Worm (Caenorhabditis elegans) whole organism, late embryonic: Measurements from ENCODE around the gene srr-4.

Experiments used
- F13H6.1 ChIP-seq: sonication (generic microtip); optimal IDR thresholded peaks from 2 replicates; lab custom pipeline; 2016; ENCODE audit warnings: missing genetic modification characterization, missing compliant biosample characterization
- Y22D7AL.16 ChIP-seq: sonication (generic microtip); optimal IDR thresholded peaks from 2 replicates; lab custom pipeline; 2016; ENCODE audit warnings: missing genetic modification characterization, missing compliant biosample characterization
- ceh-14 ChIP-seq: sonication (generic microtip); optimal IDR thresholded peaks from 2 replicates; lab custom pipeline; 2016; ENCODE audit warnings: missing genotype, missing genetic modification characterization, missing compliant biosample characterization
- ceh-2 ChIP-seq: sonication (generic microtip); optimal IDR thresholded peaks from 2 replicates; lab custom pipeline; 2016; ENCODE audit warnings: missing genotype, missing genetic modification characterization, missing compliant biosample characterization
- ceh-22 ChIP-seq: sonication (generic microtip); optimal IDR thresholded peaks from 2 replicates; lab custom pipeline; 2017; ENCODE audit warnings: missing biosample characterization, missing genetic modification characterization
- ceh-24 ChIP-seq: sonication (generic microtip); optimal IDR thresholded peaks from 2 replicates; lab custom pipeline; 2016; ENCODE audit warnings: mild to moderate bottlenecking, missing genetic modification characterization, missing compliant biosample characterization
- ceh-31 ChIP-seq: sonication (generic microtip); optimal IDR thresholded peaks from 2 replicates; lab custom pipeline; 2016; ENCODE audit warnings: missing genetic modification characterization, missing compliant biosample characterization
- ceh-34 ChIP-seq: sonication (generic microtip); optimal IDR thresholded peaks from 2 replicates; lab custom pipeline; 2016; ENCODE audit warnings: mild to moderate bottlenecking, missing genetic modification characterization, missing compliant biosample characterization
- ceh-45 ChIP-seq: fragments of 200-800 bp; sonication (Bioruptor generic); IDR thresholded peaks from 2 replicates; pipeline ENCODE4 v1.3.6; 2022; ENCODE audit warnings: missing genetic modification reagents, missing genetic modification characterization, missing compliant biosample characterization
- ceh-9 ChIP-seq: sonication (generic microtip); optimal IDR thresholded peaks from 2 replicates; lab custom pipeline; 2016; ENCODE audit warnings: mild to moderate bottlenecking, missing genetic modification characterization, inconsistent platforms, missing compliant biosample characterization
- dmd-4 ChIP-seq: sonication (generic microtip); optimal IDR thresholded peaks from 2 replicates; lab custom pipeline; 2016; ENCODE audit warnings: borderline replicate concordance, missing genetic modification characterization, missing compliant biosample characterization
- elt-2 ChIP-seq: sonication (generic microtip); optimal IDR thresholded peaks from 2 replicates; lab custom pipeline; 2016; ENCODE audit warnings: missing genetic modification reagents, missing genetic modification characterization, missing compliant biosample characterization
- eyg-1 ChIP-seq: sonication (generic microtip); optimal IDR thresholded peaks from 2 replicates; lab custom pipeline; 2016; ENCODE audit warnings: missing genotype, missing genetic modification characterization, missing compliant biosample characterization
- fax-1 ChIP-seq: sonication (generic microtip); optimal IDR thresholded peaks from 2 replicates; lab custom pipeline; 2016; ENCODE audit warnings: missing genotype, missing genetic modification characterization, missing compliant biosample characterization
- fkh-10 ChIP-seq: fragments of 150-350 bp; optimal IDR thresholded peaks from 2 replicates; lab custom pipeline; 2014; ENCODE audit warnings: missing biosample characterization, missing genetic modification reagents, missing genetic modification characterization
- hlh-13 ChIP-seq: fragments of 200-800 bp; sonication (Bioruptor generic); optimal IDR thresholded peaks from 2 replicates; lab custom pipeline; 2018; ENCODE audit warnings: mild to moderate bottlenecking, missing genetic modification characterization, missing compliant biosample characterization
- lin-11 ChIP-seq: fragments of 200-800 bp; sonication (Bioruptor generic); optimal IDR thresholded peaks from 2 replicates; lab custom pipeline; 2018; ENCODE audit warnings: mild to moderate bottlenecking, missing genetic modification characterization, missing compliant biosample characterization
- madf-2 ChIP-seq: sonication (generic microtip); optimal IDR thresholded peaks from 2 replicates; lab custom pipeline; 2017; ENCODE audit warnings: missing genetic modification characterization, missing compliant biosample characterization
- mec-3 ChIP-seq: sonication (generic microtip); optimal IDR thresholded peaks from 2 replicates; lab custom pipeline; 2016; ENCODE audit warnings: borderline replicate concordance, missing genetic modification characterization, missing compliant biosample characterization
- odd-2 ChIP-seq: sonication (generic microtip); optimal IDR thresholded peaks from 2 replicates; lab custom pipeline; 2017; ENCODE audit warnings: antibody characterized with exemption, mild to moderate bottlenecking, missing genetic modification characterization, missing compliant biosample characterization
- pat-9 ChIP-seq: fragments of 200-800 bp; sonication (Bioruptor generic); optimal IDR thresholded peaks from 2 replicates; lab custom pipeline; 2018; ENCODE audit warnings: mild to moderate bottlenecking, missing genetic modification characterization, moderate library complexity, missing compliant biosample characterization
- pha-2 ChIP-seq: sonication (generic microtip); optimal IDR thresholded peaks from 2 replicates; lab custom pipeline; 2017; ENCODE audit warnings: mild to moderate bottlenecking, missing genetic modification characterization, missing compliant biosample characterization
- sox-4 ChIP-seq: sonication (generic microtip); optimal IDR thresholded peaks from 2 replicates; lab custom pipeline; 2017; ENCODE audit warnings: mild to moderate bottlenecking, missing genetic modification characterization, inconsistent platforms, missing compliant biosample characterization
- syd-9 ChIP-seq: sonication (generic microtip); optimal IDR thresholded peaks from 2 replicates; lab custom pipeline; 2016; ENCODE audit warnings: mild to moderate bottlenecking, missing genetic modification characterization, moderate library complexity, missing compliant biosample characterization
- tbx-2 ChIP-seq: sonication (generic microtip); optimal IDR thresholded peaks from 2 replicates; lab custom pipeline; 2016; ENCODE audit warnings: missing genetic modification characterization, missing compliant biosample characterization
- unc-42 ChIP-seq: sonication (generic microtip); optimal IDR thresholded peaks from 2 replicates; lab custom pipeline; 2016; ENCODE audit warnings: missing genotype, missing genetic modification characterization, missing compliant biosample characterization
- unc-86 ChIP-seq: sonication (generic microtip); optimal IDR thresholded peaks from 2 replicates; lab custom pipeline; 2016; ENCODE audit warnings: missing genetic modification characterization, missing compliant biosample characterization
- zip-5 ChIP-seq: sonication (generic microtip); optimal IDR thresholded peaks from 2 replicates; lab custom pipeline; 2016; ENCODE audit warnings: missing genetic modification characterization, missing compliant biosample characterization
- ztf-16 ChIP-seq: sonication (generic microtip); optimal IDR thresholded peaks from 2 replicates; lab custom pipeline; 2017; ENCODE audit warnings: missing genetic modification characterization, missing compliant biosample characterization

The srr-4 gene

ce11 chrV:4983091-4983490, 35.9 kb upstream of the srr-4 start, which contains the start of gene srsx-13:
Gene srsx-13, minus strand, starts transcription at chrV:4983191.
- TF ChIP-seq Y22D7AL.16 = no peak
- no peak for TF ChIP-seq pat-9
- TF ChIP-seq sox-4 (tag; lab: Kevin White, UChicago) = no peak
- TF ChIP-seq madf-2 (tag; lab: Kevin White, UChicago) = no peak
- TF ChIP-seq ceh-14 (tag; lab: Kevin White, UChicago) = no peak
- TF ChIP-seq ceh-45 (GFP tag; lab: Robert Waterston, UW) = no peak
- TF ChIP-seq, all 69 proteins: peak for 0

- no peak for TF ChIP-seq tbx-2 (tag; lab: Kevin White, UChicago)
- TF ChIP-seq eyg-1 = no peak
- no peak for TF ChIP-seq mec-3 (tag; lab: Kevin White, UChicago)
- TF ChIP-seq ceh-22 = no peak
- no peak for TF ChIP-seq unc-86 (tag; lab: Kevin White, UChicago)
- TF ChIP-seq, all 69 proteins: peak for 0
Observed at ce11 chrV:4987097-4987496, 31.9 kb upstream of the srr-4 start, which contains the start of gene ncx-8. Gene ncx-8, minus strand, starts transcription at chrV:4987197.

- TF ChIP-seq lin-11 (tag; lab: Kevin White, UChicago) (no peak), F13H6.1 (tag; lab: Kevin White, UChicago) (no peak), dmd-4 (tag; lab: Kevin White, UChicago) (no peak), sox-4 (tag; lab: Kevin White, UChicago) (no peak), ceh-2 (tag; lab: Kevin White, UChicago) (no peak), pha-2 (no peak), tbx-2 (tag; lab: Kevin White, UChicago) (no peak)
Observed at ce11 chrV:4995155-4995554, 23.9 kb upstream of the srr-4 start, which contains the start of gene ncx-9. Gene ncx-9, minus strand, starts transcription at chrV:4995255.

ce11 chrV:5000406-5000805, 18.6 kb upstream of the srr-4 start, which contains the start of gene ugt-7:
Gene ugt-7, minus strand, starts transcription at chrV:5000566.
- no peak for TF ChIP-seq hlh-13 (GFP tag; lab: Kevin White, UChicago)
- TF ChIP-seq elt-2 (tag; lab: Kevin White, UChicago) = peak; percentile 11

- TF ChIP-seq ztf-16 (tag; lab: Kevin White, UChicago) (no peak), lin-11 (tag; lab: Kevin White, UChicago) (no peak), elt-2 (tag; lab: Kevin White, UChicago) (no peak), odd-2 (tag; lab: Kevin White, UChicago) (no peak), fkh-10 (GFP tag; lab: Kevin White, UChicago) (no peak), fax-1 (tag; lab: Kevin White, UChicago) (no peak), ceh-31 (tag; lab: Kevin White, UChicago) (no peak), ceh-9 (tag; lab: Kevin White, UChicago) (no peak), syd-9 (tag; lab: Kevin White, UChicago) (no peak), zip-5 (no peak), ceh-34 (tag; lab: Kevin White, UChicago) (no peak)
- TF ChIP-seq, all 69 proteins: peak for 0
Observed at ce11 chrV:5001386-5001785, 17.6 kb upstream of the srr-4 start, which contains the start of gene srr-8. Gene srr-8, plus strand, starts transcription at chrV:5001686.

- no peak for TF ChIP-seq F13H6.1 (tag; lab: Kevin White, UChicago)
- peak; percentile 80 for TF ChIP-seq elt-2 (tag; lab: Kevin White, UChicago)
- TF ChIP-seq, all 69 proteins: peak for 1
Observed at ce11 chrV:5012193-5012853, 6.7 kb upstream of the srr-4 start, which contains the start of gene srr-6. Gene srr-6, plus strand, starts transcription at chrV:5012803.

ce11 chrV:5016728-5017127, 2.3 kb upstream of the srr-4 start:
- TF ChIP-seq ceh-14 (tag; lab: Kevin White, UChicago) (peak; percentile 46), ceh-24 (no peak), unc-42 (peak; percentile 29)
- TF ChIP-seq, all 69 proteins: peak for 2
